Fruit fly (Drosophila melanogaster): ENCODE measurements around the gene scpr-B.

DNA sequence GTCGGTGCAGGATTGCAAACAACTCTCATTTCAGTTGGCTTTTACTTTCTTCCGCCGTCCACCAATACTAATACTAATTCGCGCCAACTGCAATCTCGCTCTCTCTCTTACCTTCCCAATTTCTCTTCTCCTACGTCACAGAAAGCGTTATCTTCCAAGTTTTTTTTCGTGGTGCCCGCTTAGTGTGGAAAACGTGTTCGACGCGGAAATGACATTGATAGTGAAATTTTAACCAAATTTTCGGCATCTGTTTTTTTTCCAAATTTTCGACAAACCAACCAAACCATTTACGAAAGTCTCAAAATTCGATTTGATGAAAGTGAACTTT lies 43.4 kb downstream of the scpr-B start, which contains the start of gene cu:
- no peak for TF ChIP-seq Blimp-1 (GFP tag; optimal IDR thresholded peaks at IDR 0.05)
- no peak for TF ChIP-seq ss (GFP tag; optimal IDR thresholded peaks at IDR 0.05)
- no peak for TF ChIP-seq CG16779 (tag; optimal IDR thresholded peaks at IDR 0.05)
- TF ChIP-seq fd85E (GFP tag; optimal IDR thresholded peaks at IDR 0.05) = no peak
- TF ChIP-seq CG8632 (GFP tag; optimal IDR thresholded peaks at IDR 0.05) = no peak
- no peak for TF ChIP-seq lz (GFP tag; optimal IDR thresholded peaks at IDR 0.05)
- TF ChIP-seq Lpt (GFP tag; optimal IDR thresholded peaks at IDR 0.05) = no peak
- no peak for TF ChIP-seq CG11294 (GFP tag; IDR thresholded peaks at IDR 0.05)
- TF ChIP-seq OdsH (GFP tag; optimal IDR thresholded peaks at IDR 0.05) = no peak

Data from whole organism, prepupa.